Worm (Caenorhabditis elegans): ENCODE results near the gene F58G1.2.

DNA sequence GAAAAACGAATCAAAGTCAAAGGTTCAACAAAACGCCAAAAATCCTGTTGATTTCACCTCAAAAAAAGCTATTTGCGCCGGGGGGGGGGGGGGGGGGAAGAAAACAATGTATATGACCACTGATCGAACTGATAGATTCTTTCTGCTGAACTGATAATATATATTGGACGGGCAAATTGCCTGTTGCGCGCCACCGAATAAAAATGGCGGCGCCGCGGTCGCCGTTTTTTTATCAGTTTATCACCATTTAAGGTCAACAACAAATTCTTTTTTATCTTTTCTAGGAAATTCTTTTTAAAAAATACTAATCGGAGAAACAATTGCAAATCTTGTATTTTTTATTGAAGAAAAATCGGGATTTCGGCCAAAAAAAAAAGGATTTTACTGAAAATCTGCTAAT lies 39.1 kb downstream of the F58G1.2 start:
- TF ChIP-seq mes-4 (tag; optimal IDR thresholded peaks at IDR 0.05) (no peak), madf-3 (GFP tag; IDR thresholded peaks at IDR 0.05) (no peak), bed-2 (GFP tag; IDR thresholded peaks at IDR 0.05) (no peak), Y56A3A.18 (GFP tag; IDR thresholded peaks at IDR 0.05) (no peak), ceh-40 (GFP tag; IDR thresholded peaks at IDR 0.05) (no peak), lsl-1 (GFP tag; optimal IDR thresholded peaks at IDR 0.05) (no peak), madf-10 (tag; optimal IDR thresholded peaks at IDR 0.05) (no peak)

Measured in whole organism, young adult.